Worm (Caenorhabditis elegans) whole organism, L4 larva: ENCODE measurements around the gene pro-1.

Experiments used
- F37D6.2 ChIP-seq: sonication (generic microtip); optimal IDR thresholded peaks from 2 replicates; lab custom pipeline; 2016; ENCODE audit warnings: mild to moderate bottlenecking, missing genetic modification characterization, missing compliant biosample characterization
- T20F7.1 ChIP-seq: fragments of 200-800 bp; sonication (Bioruptor generic); optimal IDR thresholded peaks from 2 replicates; lab custom pipeline; 2018; ENCODE audit warnings: mild to moderate bottlenecking, missing genetic modification characterization, missing compliant biosample characterization
- Y105C5A.15 ChIP-seq: fragments of 200-800 bp; sonication (Bioruptor generic); IDR thresholded peaks from 2 replicates; pipeline ENCODE4 v1.3.6; 2022; ENCODE audit warnings: missing genetic modification characterization, missing compliant biosample characterization
- Y48G9A.11 ChIP-seq: fragments of 200-800 bp; sonication (Bioruptor generic); IDR thresholded peaks from 2 replicates; pipeline ENCODE4 v1.3.6; 2022; ENCODE audit warnings: missing genetic modification reagents, missing genetic modification characterization, missing compliant biosample characterization
- Y75B8A.6 ChIP-seq: fragments of 200-800 bp; sonication (Bioruptor generic); IDR thresholded peaks from 2 replicates; pipeline ENCODE4 v1.3.6; 2022; ENCODE audit warnings: missing genetic modification reagents, missing genetic modification characterization, missing compliant biosample characterization
- ZK337.2 ChIP-seq: fragments of 200-800 bp; sonication (Bioruptor generic); IDR thresholded peaks from 2 replicates; pipeline ENCODE4 v1.3.6; 2022; ENCODE audit warnings: missing genetic modification reagents, missing genetic modification characterization, missing compliant biosample characterization
- aha-1 ChIP-seq: fragments of 150-350 bp; peaks from one replicate; lab custom pipeline; 2014; ENCODE audit warnings: missing biosample characterization, missing genetic modification characterization
- ama-1 ChIP-seq: fragments of 150-350 bp; optimal IDR thresholded peaks from 2 replicates; lab custom pipeline; 2014; ENCODE audit warnings: inconsistent platforms, mixed read lengths
- ceh-20 ChIP-seq: fragments of 200-800 bp; sonication (Bioruptor generic); IDR thresholded peaks from 2 replicates; pipeline ENCODE4 v1.3.6; 2022; ENCODE audit warnings: missing genetic modification reagents, missing genetic modification characterization, missing compliant biosample characterization
- ceh-44 ChIP-seq: fragments of 200-800 bp; sonication (Bioruptor generic); IDR thresholded peaks from 2 replicates; pipeline ENCODE4 v1.3.6; 2022; ENCODE audit warnings: missing genetic modification reagents, missing genetic modification characterization, missing compliant biosample characterization
- ctbp-1 ChIP-seq: fragments of 200-800 bp; sonication (Bioruptor generic); IDR thresholded peaks from 2 replicates; pipeline ENCODE4 v1.3.6; 2022; ENCODE audit warnings: missing genetic modification reagents, missing genetic modification characterization, missing compliant biosample characterization
- daf-16 ChIP-seq, 3 experiments: sonication (generic microtip); optimal IDR thresholded peaks; 2 replicates each; lab custom pipeline; 2016 to 2017; ENCODE audit warnings: missing genetic modification characterization in 3 of 3, missing genetic modification reagents in 3 of 3, mild to moderate bottlenecking in 2 of 3, missing compliant biosample characterization in 2 of 3, missing biosample characterization in 1 of 3, moderate library complexity in 1 of 3
- egl-27 ChIP-seq: sonication (generic microtip); optimal IDR thresholded peaks from 3 replicates; lab custom pipeline; 2017; ENCODE audit warnings: missing biosample characterization, missing genetic modification reagents, missing genetic modification characterization
- egl-43 ChIP-seq: fragments of 200-800 bp; sonication (Bioruptor generic); IDR thresholded peaks from 2 replicates; pipeline ENCODE4 v1.3.6; 2022; ENCODE audit warnings: missing genetic modification reagents, missing genetic modification characterization, missing compliant biosample characterization
- fkh-10 ChIP-seq: fragments of 150-350 bp; optimal IDR thresholded peaks from 2 replicates; lab custom pipeline; 2014; ENCODE audit warnings: missing biosample characterization, missing genetic modification reagents, missing genetic modification characterization
- gei-8 ChIP-seq: fragments of 200-800 bp; sonication (Bioruptor generic); optimal IDR thresholded peaks from 2 replicates; lab custom pipeline; 2018; ENCODE audit warnings: mild to moderate bottlenecking, missing genetic modification characterization, missing compliant biosample characterization
- hlh-11 ChIP-seq: fragments of 200-800 bp; sonication (Bioruptor generic); optimal IDR thresholded peaks from 2 replicates; lab custom pipeline; 2018; ENCODE audit warnings: mild to moderate bottlenecking, missing genetic modification characterization, missing compliant biosample characterization
- hlh-30 ChIP-seq: sonication (generic microtip); optimal IDR thresholded peaks from 2 replicates; lab custom pipeline; 2017; ENCODE audit warnings: antibody characterized with exemption, mild to moderate bottlenecking, missing genetic modification characterization, missing compliant biosample characterization; ENCODE audit not compliant: insufficient read depth
- lim-7 ChIP-seq: fragments of 200-800 bp; sonication (Bioruptor generic); IDR thresholded peaks from 2 replicates; pipeline ENCODE4 v1.3.6; 2022; ENCODE audit warnings: missing genetic modification characterization, missing compliant biosample characterization
- lin-15B ChIP-seq: fragments of 150-350 bp; sonication (generic microtip); optimal IDR thresholded peaks from 3 replicates; lab custom pipeline; 2014; ENCODE audit warnings: missing biosample characterization, missing genetic modification characterization
- lir-3 ChIP-seq: sonication (generic microtip); optimal IDR thresholded peaks from 2 replicates; lab custom pipeline; 2016; ENCODE audit warnings: mild to moderate bottlenecking, missing genetic modification characterization, missing compliant biosample characterization
- lsy-2 ChIP-seq, 2 experiments: fragments of 150-350 bp in 1 of 2; sonication (generic microtip) in 1 of 2; optimal IDR thresholded peaks; 2 replicates each; lab custom pipeline; 2014 to 2017; ENCODE audit warnings: missing biosample characterization in 2 of 2, missing genetic modification characterization in 2 of 2
- madf-9 ChIP-seq: fragments of 200-800 bp; sonication (Bioruptor generic); conservative IDR thresholded peaks from 2 replicates; pipeline ENCODE4 v1.3.6; 2022; ENCODE audit warnings: missing genetic modification reagents, missing genetic modification characterization, missing compliant biosample characterization
- mdl-1 ChIP-seq, 2 experiments: fragments of 150-350 bp in 1 of 2; sonication (generic microtip) in 1 of 2; optimal IDR thresholded peaks; 2 replicates each; lab custom pipeline; 2014 to 2017; ENCODE audit warnings: missing biosample characterization in 2 of 2, missing genetic modification characterization in 2 of 2
- nhr-102 ChIP-seq: sonication (generic microtip); optimal IDR thresholded peaks from 2 replicates; lab custom pipeline; 2016; ENCODE audit warnings: mild to moderate bottlenecking, missing genetic modification characterization, moderate library complexity, missing compliant biosample characterization
- nhr-11 ChIP-seq: fragments of 150-350 bp; optimal IDR thresholded peaks from 2 replicates; lab custom pipeline; 2014; ENCODE audit warnings: missing biosample characterization, missing genetic modification characterization
- nhr-25 ChIP-seq: sonication (generic microtip); optimal IDR thresholded peaks from 2 replicates; lab custom pipeline; 2017; ENCODE audit warnings: missing genetic modification characterization, mild to moderate bottlenecking, missing compliant biosample characterization, antibody characterized with exemption, moderate library complexity, borderline replicate concordance; ENCODE audit not compliant: insufficient read depth
- nhr-28 ChIP-seq: fragments of 150-350 bp; optimal IDR thresholded peaks from 2 replicates; lab custom pipeline; 2014; ENCODE audit warnings: missing biosample characterization, missing genetic modification characterization
- nhr-41 ChIP-seq: fragments of 200-800 bp; sonication (Bioruptor generic); IDR thresholded peaks from 2 replicates; pipeline ENCODE4 v1.3.6; 2022; ENCODE audit warnings: missing genetic modification reagents, missing genetic modification characterization, missing compliant biosample characterization
- nhr-48 ChIP-seq: sonication (generic microtip); optimal IDR thresholded peaks from 2 replicates; lab custom pipeline; 2016; ENCODE audit warnings: mild to moderate bottlenecking, missing genetic modification characterization, missing compliant biosample characterization
- pha-4 ChIP-seq, 2 experiments: fragments of 150-350 bp in 1 of 2; fragments of 200-800 bp in 1 of 2; sonication (Bioruptor generic) in 1 of 2; IDR thresholded peaks in 1 of 2; optimal IDR thresholded peaks in 1 of 2; 2 replicates each; pipeline versions ENCODE4 v1.3.6 to Lab custom; 2014 to 2022; ENCODE audit warnings: missing genetic modification characterization in 2 of 2, missing genetic modification reagents in 2 of 2, missing biosample characterization in 1 of 2, missing compliant biosample characterization in 1 of 2
- php-3 ChIP-seq: fragments of 200-800 bp; sonication (Bioruptor generic); IDR thresholded peaks from 2 replicates; pipeline ENCODE4 v1.3.6; 2022; ENCODE audit warnings: missing genetic modification reagents, missing genetic modification characterization, missing compliant biosample characterization
- rbr-2 ChIP-seq: sonication (generic microtip); optimal IDR thresholded peaks from 2 replicates; lab custom pipeline; 2016; ENCODE audit warnings: missing genotype, missing genetic modification characterization, missing compliant biosample characterization
- sdz-12 ChIP-seq: fragments of 200-800 bp; sonication (Bioruptor generic); optimal IDR thresholded peaks from 2 replicates; lab custom pipeline; 2018; ENCODE audit warnings: mild to moderate bottlenecking, missing genetic modification characterization, missing compliant biosample characterization
- set-16 ChIP-seq: fragments of 200-800 bp; sonication (Bioruptor generic); IDR thresholded peaks from 2 replicates; pipeline ENCODE4 v1.3.6; 2022; ENCODE audit warnings: missing genetic modification reagents, missing genetic modification characterization, missing compliant biosample characterization
- tag-97 ChIP-seq: fragments of 200-800 bp; sonication (Bioruptor generic); IDR thresholded peaks from 2 replicates; pipeline ENCODE4 v1.3.6; 2022; ENCODE audit warnings: missing genetic modification characterization, missing compliant biosample characterization
- tra-1 ChIP-seq: fragments of 200-800 bp; sonication (Bioruptor generic); IDR thresholded peaks from 2 replicates; pipeline ENCODE4 v1.3.6; 2022; ENCODE audit warnings: missing genetic modification reagents, missing genetic modification characterization, missing compliant biosample characterization
- unc-62 ChIP-seq, 3 experiments: fragments of 150-350 bp in 1 of 3; sonication (generic microtip); optimal IDR thresholded peaks in 2 of 3; peaks in 1 of 3; 1 replicate in 1 of 3; 2 replicates in 2 of 3; lab custom pipeline; 2014 to 2017; ENCODE audit warnings: missing biosample characterization in 3 of 3, missing genetic modification characterization in 3 of 3, missing genetic modification reagents in 3 of 3, missing genotype in 1 of 3
- vab-7 ChIP-seq: fragments of 200-800 bp; sonication (Bioruptor generic); IDR thresholded peaks from 2 replicates; pipeline ENCODE4 v1.3.6; 2022; ENCODE audit warnings: missing genetic modification reagents, missing genetic modification characterization, missing compliant biosample characterization
- zip-2 ChIP-seq: fragments of 150-350 bp; optimal IDR thresholded peaks from 2 replicates; lab custom pipeline; 2014; ENCODE audit warnings: missing biosample characterization, missing genetic modification characterization
- ztf-11 ChIP-seq: fragments of 150-350 bp; optimal IDR thresholded peaks from 2 replicates; lab custom pipeline; 2014; ENCODE audit warnings: missing biosample characterization, missing genetic modification characterization

Gene pro-1

DNA sequence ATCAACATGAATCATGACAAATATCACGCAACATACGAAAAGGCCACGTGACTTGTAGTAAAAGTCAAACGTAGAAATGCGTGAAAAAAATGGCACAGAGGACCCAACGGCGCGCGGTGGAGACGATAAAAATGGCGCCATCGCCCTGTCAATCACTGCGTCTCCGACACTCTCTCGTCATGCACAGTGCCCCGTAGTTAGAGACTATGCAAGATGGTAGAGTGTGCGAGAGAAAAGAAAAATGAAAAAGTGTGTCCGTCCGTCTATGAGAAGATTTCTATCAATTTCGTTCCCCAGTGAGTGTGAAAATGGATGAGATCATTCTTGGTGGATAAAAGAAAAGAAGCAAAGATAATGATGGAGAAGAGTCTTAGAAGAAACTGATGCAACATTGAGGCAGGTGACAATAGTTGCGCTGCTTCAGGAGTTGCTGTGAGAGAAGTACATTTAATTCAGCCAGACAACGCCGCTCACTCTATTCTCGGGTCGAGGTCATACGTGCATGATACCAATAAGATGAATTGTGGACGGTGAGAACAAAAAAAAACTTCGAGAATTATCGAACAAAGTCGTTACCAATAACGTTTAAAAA, 13.8 kb upstream of the pro-1 start (continued):
- TF ChIP-seq F37D6.2 (tag; lab: Kevin White, UChicago) (no peak), madf-9 (GFP tag; lab: Robert Waterston, UW) (0 out of 2 replicates have a peak, but pooled peaks have one; percentile 12), Y75B8A.6 (GFP tag; lab: Robert Waterston, UW) (no peak), lim-7 (GFP tag; lab: Robert Waterston, UW) (no peak), vab-7 (GFP tag; lab: Robert Waterston, UW) (0 out of 2 replicates have a peak, but pooled peaks have one; percentile 23), tag-97 (GFP tag; lab: Robert Waterston, UW) (no peak), set-16 (GFP tag; lab: Robert Waterston, UW) (no peak), nhr-48 (tag; lab: Kevin White, UChicago) (peak; percentile 69), pha-4 (GFP tag; IDR thresholded peaks at IDR 0.05; lab: Robert Waterston, UW) (no peak), pha-4 (tag; optimal IDR thresholded peaks at IDR 0.05; lab: Kevin White, UChicago) (no peak), tra-1 (GFP tag; lab: Robert Waterston, UW) (peak; percentile 56), ceh-20 (GFP tag; lab: Robert Waterston, UW) (peak; percentile 14; the same call in 1 of the 2 replicates), lir-3 (tag; lab: Kevin White, UChicago) (no peak), ztf-11 (tag; lab: Kevin White, UChicago) (no peak), nhr-28 (peak; percentile 73)
- TF ChIP-seq, all 104 proteins: peak for 46

DNA sequence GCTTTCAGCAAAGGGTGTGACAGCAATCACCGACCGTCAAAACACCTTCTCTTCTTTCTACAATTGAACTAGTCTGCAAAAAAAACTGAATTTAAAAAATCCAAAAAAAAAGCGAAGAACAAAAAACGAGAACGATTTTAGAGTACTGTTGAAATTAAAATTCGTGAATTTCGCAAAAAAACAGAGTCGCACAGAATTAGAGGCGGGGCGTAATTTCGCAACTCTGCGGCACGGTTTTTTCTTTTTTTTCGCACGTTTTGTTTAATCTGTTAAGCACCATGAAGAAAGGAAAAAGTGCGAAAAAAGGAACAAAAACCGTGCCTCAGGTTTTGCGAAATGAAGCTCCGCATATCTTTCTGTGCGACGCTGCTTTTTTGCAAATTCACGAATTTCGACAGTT, 13.2 kb upstream of the pro-1 start, which contains the start of gene mnk-1:
mnk-1 (minus strand) TSS at position 73 of the 400 bp plus-strand sequence.
- TF ChIP-seq T20F7.1 (GFP tag; lab: Kevin White, UChicago) (no peak), aha-1 (tag; lab: Kevin White, UChicago) (peak; percentile 87)

DNA sequence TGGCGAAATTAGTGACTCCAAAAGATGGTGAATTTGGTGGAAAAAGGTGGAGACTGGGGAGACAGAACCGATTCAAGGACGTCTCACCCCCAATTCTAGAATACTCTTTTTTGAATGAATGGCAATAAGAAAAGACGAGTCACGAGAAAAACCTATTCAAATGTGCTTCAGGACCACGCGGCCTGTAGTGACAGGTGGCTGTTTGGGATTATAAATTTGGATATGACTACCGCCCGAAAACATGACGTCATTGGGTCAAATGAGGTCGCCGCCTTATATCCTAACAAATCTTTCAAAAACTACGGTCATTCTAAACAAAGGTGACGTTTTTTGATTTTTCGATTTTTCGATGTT, 12.2 kb upstream of the pro-1 start:
- no peak for TF ChIP-seq mdl-1 (tag; optimal IDR thresholded peaks at IDR 0.05; lab: Kevin White, UChicago)
- 0 out of 2 replicates have a peak, but pooled peaks have one; percentile 54 for TF ChIP-seq Y105C5A.15
- no peak for TF ChIP-seq Y75B8A.6 (GFP tag; lab: Robert Waterston, UW)
- 0 out of 2 replicates have a peak, but pooled peaks have one; percentile 11 for TF ChIP-seq ctbp-1 (GFP tag; lab: Robert Waterston, UW)
- no peak for TF ChIP-seq php-3 (GFP tag; lab: Robert Waterston, UW)
- TF ChIP-seq zip-2 (tag; lab: Kevin White, UChicago) = no peak
- 0 out of 2 replicates have a peak, but pooled peaks have one; percentile 19 for TF ChIP-seq tra-1 (GFP tag; lab: Robert Waterston, UW)
- TF ChIP-seq ama-1 (lab: Kevin White, UChicago) = peak; percentile 38
- TF ChIP-seq set-16 (GFP tag; lab: Robert Waterston, UW) = no peak
- TF ChIP-seq ceh-44 (GFP tag; lab: Robert Waterston, UW) = no peak
- TF ChIP-seq Y48G9A.11 (GFP tag; lab: Robert Waterston, UW) = peak; percentile 35; the same call in 1 of the 2 replicates
- peak in 1 of 2 experiments; percentile 92 for TF ChIP-seq unc-62 (GFP tag; optimal IDR thresholded peaks at IDR 0.05 in 1 of 2; lab: Kevin White, UChicago)
- no peak for TF ChIP-seq unc-62 (tag; optimal IDR thresholded peaks at IDR 0.05; lab: Kevin White, UChicago)
- peak; percentile 21 for TF ChIP-seq nhr-25 (tag; lab: Kevin White, UChicago)
- TF ChIP-seq nhr-41 (GFP tag; lab: Robert Waterston, UW) = peak; percentile 8; the same call in 1 of the 2 replicates
- TF ChIP-seq hlh-30 (tag; lab: Kevin White, UChicago) = peak; percentile 41
- TF ChIP-seq sdz-12 (GFP tag; lab: Kevin White, UChicago) = peak; percentile 70
- no peak for TF ChIP-seq daf-16 (GFP tag; optimal IDR thresholded peaks at IDR 0.05; lab: Kevin White, UChicago)
- peak; percentile 19 for TF ChIP-seq daf-16 (tag; optimal IDR thresholded peaks at IDR 0.05; lab: Kevin White, UChicago)

DNA sequence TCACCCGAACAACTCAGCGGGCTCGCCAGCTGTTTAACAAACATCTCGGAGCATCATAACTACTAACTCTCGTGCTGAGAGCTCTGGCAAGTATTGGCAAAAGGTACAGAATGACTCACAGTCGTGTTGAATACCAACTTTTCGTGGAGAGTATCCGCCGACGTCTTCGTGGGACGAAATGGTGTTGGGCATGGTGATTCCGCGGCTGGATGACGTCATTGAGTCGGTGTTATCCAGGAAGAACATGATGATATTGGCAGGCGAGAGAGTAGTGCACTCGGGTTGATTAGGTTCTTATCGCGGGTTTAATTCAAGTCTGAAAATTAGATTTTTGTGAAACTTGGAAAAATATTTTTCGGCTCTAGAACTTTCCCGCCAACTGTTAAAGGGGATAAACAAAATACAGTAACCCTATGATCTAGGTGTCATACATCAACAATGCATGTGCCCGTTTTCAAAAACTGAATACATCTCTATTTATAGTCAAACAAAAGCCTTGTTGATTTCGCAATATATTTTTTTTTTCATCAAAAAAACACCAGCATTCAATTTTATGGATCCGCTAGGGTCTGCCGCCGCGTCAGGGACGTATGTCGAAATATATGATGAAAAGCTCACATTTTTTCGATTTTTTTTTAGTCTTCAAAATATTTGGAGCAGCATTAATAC, 11.7 kb upstream of the pro-1 start:
- TF ChIP-seq lin-15B (tag; lab: Kevin White, UChicago) = no peak
- TF ChIP-seq rbr-2 (tag; lab: Kevin White, UChicago) = no peak
- TF ChIP-seq aha-1 (tag; lab: Kevin White, UChicago) = peak; percentile 85
- TF ChIP-seq fkh-10 (GFP tag; lab: Kevin White, UChicago) = no peak
- TF ChIP-seq gei-8 (GFP tag; lab: Kevin White, UChicago) = no peak
- TF ChIP-seq lsy-2 (tag; optimal IDR thresholded peaks at IDR 0.05; lab: Kevin White, UChicago) = peak in 1 of 2 experiments; percentile 43
- TF ChIP-seq hlh-11 (tag; lab: Kevin White, UChicago) = peak; percentile 12
- TF ChIP-seq egl-43 (GFP tag; lab: Robert Waterston, UW) = 0 out of 2 replicates have a peak, but pooled peaks have one; percentile 25
- no peak for TF ChIP-seq nhr-102 (tag; lab: Kevin White, UChicago)
- TF ChIP-seq nhr-11 (tag; lab: Kevin White, UChicago) = peak; percentile 31
- TF ChIP-seq T20F7.1 (GFP tag; lab: Kevin White, UChicago) = peak; percentile 32
- no peak for TF ChIP-seq egl-27
- no peak for TF ChIP-seq ZK337.2
